Worm (Caenorhabditis elegans) whole organism, mixed stage, embryonic: ENCODE data around the gene C14E2.11.

ENCODE experiments used
- ceh-39 ChIP-seq: fragments of 150-350 bp; optimal IDR thresholded peaks from 2 replicates; lab custom pipeline; 2014; ENCODE audit warnings: missing biosample characterization, missing genetic modification characterization
- ceh-83 ChIP-seq: fragments of 200-800 bp; sonication (Bioruptor generic); optimal IDR thresholded peaks from 2 replicates; lab custom pipeline; 2018; ENCODE audit warnings: mild to moderate bottlenecking, missing genetic modification characterization, missing compliant biosample characterization
- cnd-1 ChIP-seq: fragments of 200-800 bp; sonication (Bioruptor generic); optimal IDR thresholded peaks from 2 replicates; lab custom pipeline; 2018; ENCODE audit warnings: mild to moderate bottlenecking, missing genetic modification characterization, missing compliant biosample characterization
- elt-3 ChIP-seq: fragments of 150-350 bp; optimal IDR thresholded peaks from 2 replicates; lab custom pipeline; 2014; ENCODE audit warnings: missing biosample characterization, missing genetic modification characterization
- lsy-2 ChIP-seq: fragments of 150-350 bp; optimal IDR thresholded peaks from 2 replicates; lab custom pipeline; 2014; ENCODE audit warnings: missing biosample characterization, missing genetic modification characterization
- mep-1 ChIP-seq: fragments of 150-350 bp; optimal IDR thresholded peaks from 2 replicates; lab custom pipeline; 2017; ENCODE audit warnings: missing biosample characterization, missing genetic modification reagents, missing genetic modification characterization, inconsistent platforms
- nhr-12 ChIP-seq: fragments of 150-350 bp; optimal IDR thresholded peaks from 2 replicates; lab custom pipeline; 2014; ENCODE audit warnings: missing biosample characterization, missing genetic modification characterization
- nhr-237 ChIP-seq: fragments of 150-350 bp; optimal IDR thresholded peaks from 2 replicates; lab custom pipeline; 2014; ENCODE audit warnings: missing biosample characterization, missing genetic modification characterization
- pha-4 ChIP-seq: fragments of 150-350 bp; optimal IDR thresholded peaks from 2 replicates; lab custom pipeline; 2018; ENCODE audit warnings: missing biosample characterization, missing genetic modification reagents, missing genetic modification characterization
- unc-39 ChIP-seq: fragments of 150-350 bp; optimal IDR thresholded peaks from 2 replicates; lab custom pipeline; 2014; ENCODE audit warnings: missing biosample characterization, missing genetic modification characterization
- unc-62 ChIP-seq: fragments of 150-350 bp; optimal IDR thresholded peaks from 2 replicates; lab custom pipeline; 2014; ENCODE audit warnings: missing biosample characterization, missing genetic modification reagents, missing genetic modification characterization
- zip-8 ChIP-seq: fragments of 150-350 bp; optimal IDR thresholded peaks from 2 replicates; lab custom pipeline; 2014; ENCODE audit warnings: missing biosample characterization, missing genetic modification characterization

ce11 chrX:1830475-1830874 is 29.2 kb downstream of the C14E2.11 start:
- TF ChIP-seq ceh-39, result no peak
- no peak for TF ChIP-seq nhr-12 (tag; lab: Kevin White, UChicago)
- TF ChIP-seq pha-4, result no peak
- TF ChIP-seq ceh-83 (GFP tag; lab: Kevin White, UChicago), result no peak
- TF ChIP-seq mep-1 (tag; lab: Kevin White, UChicago), result no peak
- no peak for TF ChIP-seq unc-62 (GFP tag; lab: Kevin White, UChicago)
- no peak for TF ChIP-seq zip-8 (tag; lab: Kevin White, UChicago)
- TF ChIP-seq cnd-1 (tag; lab: Kevin White, UChicago), result no peak
- TF ChIP-seq nhr-237 (tag; lab: Kevin White, UChicago), result no peak
- TF ChIP-seq unc-39 (tag; lab: Kevin White, UChicago), result no peak
- TF ChIP-seq elt-3 (tag; lab: Kevin White, UChicago), result no peak
- no peak for TF ChIP-seq lsy-2 (tag; lab: Kevin White, UChicago)
